Fruit fly (Drosophila melanogaster): ENCODE data around the gene CG18266.

DNA sequence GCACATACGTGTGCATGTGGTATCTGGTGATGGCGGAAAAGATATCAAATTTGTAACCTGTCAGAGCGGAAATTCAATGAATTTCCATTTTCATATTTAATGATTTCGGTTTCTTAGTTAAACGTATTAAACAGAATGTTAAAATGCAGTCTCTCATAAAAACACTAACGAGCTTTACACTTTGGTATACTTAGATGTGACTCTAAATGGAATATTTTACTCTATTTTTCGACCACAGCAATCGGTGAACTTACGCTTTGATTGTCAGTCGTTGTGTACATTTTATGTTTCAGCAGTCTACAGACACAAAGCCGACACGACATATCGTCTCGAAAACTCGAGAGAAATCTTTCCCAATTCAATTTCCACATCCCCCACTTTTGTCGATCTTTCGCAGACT is at the start of gene CG18266:
- TF ChIP-seq CG34406 (GFP tag; optimal IDR thresholded peaks at IDR 0.05) (no peak), CG16779 (tag; optimal IDR thresholded peaks at IDR 0.05) (no peak), Eip93F (GFP tag; optimal IDR thresholded peaks at IDR 0.05) (no peak), OdsH (GFP tag; optimal IDR thresholded peaks at IDR 0.05) (no peak)
